Worm (Caenorhabditis elegans) whole organism, L4/young adult: ENCODE data around the gene pepm-1.

ENCODE experiments used
- W03F9.2 ChIP-seq: fragments of 150-350 bp; optimal IDR thresholded peaks from 2 replicates; lab custom pipeline; 2014; ENCODE audit warnings: missing biosample characterization, missing genetic modification characterization
- him-1 ChIP-seq: sonication (generic microtip); optimal IDR thresholded peaks from 2 replicates; lab custom pipeline; 2016; ENCODE audit warnings: missing genotype, missing genetic modification reagents, missing genetic modification characterization, missing compliant biosample characterization

- TF ChIP-seq him-1 (tag; lab: Kevin White, UChicago) = no peak
- TF ChIP-seq W03F9.2 = no peak
Observed at ce11 chrV:14317621-14318020, 11.3 kb upstream of the pepm-1 start.
